Worm (Caenorhabditis elegans): ENCODE results near the gene flor-1.
A peak's percentile ranks its signal among the peaks of the same experiment; 100 is the strongest.

DNA sequence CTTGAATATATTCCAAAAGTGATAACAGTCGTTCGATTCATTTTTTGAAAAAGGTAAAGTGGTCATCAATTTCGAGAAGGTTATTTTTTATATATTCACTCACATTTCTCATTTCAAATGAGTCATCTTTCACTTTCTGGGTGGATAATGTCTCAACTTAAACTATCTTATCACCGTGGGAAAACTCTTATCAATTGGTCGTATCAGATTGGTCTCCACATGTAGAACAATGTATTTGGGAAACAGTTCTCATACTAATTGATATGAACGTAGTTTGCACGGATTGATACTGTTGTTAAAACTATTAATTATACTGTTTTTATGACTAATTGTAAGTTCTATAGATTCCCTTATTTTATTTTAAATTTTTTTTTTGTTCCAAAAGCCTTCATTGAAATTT is 14.4 kb upstream of the flor-1 start:
- TF ChIP-seq jun-1 (tag; optimal IDR thresholded peaks at IDR 0.05): no peak
- TF ChIP-seq eor-1 (tag; optimal IDR thresholded peaks at IDR 0.05): no peak
- no peak for TF ChIP-seq skn-1 (tag; optimal IDR thresholded peaks at IDR 0.05)
- TF ChIP-seq elt-3 (tag; optimal IDR thresholded peaks at IDR 0.05): no peak
- peak; percentile 62 for TF ChIP-seq elt-2 (tag; optimal IDR thresholded peaks at IDR 0.05)
- TF ChIP-seq snpc-4 (tag; optimal IDR thresholded peaks at IDR 0.05): no peak
- no peak for TF ChIP-seq nhr-76 (tag; optimal IDR thresholded peaks at IDR 0.05)
- no peak for TF ChIP-seq mdl-1 (tag; optimal IDR thresholded peaks at IDR 0.05)
- no peak for TF ChIP-seq tbx-2 (tag; optimal IDR thresholded peaks at IDR 0.05)
- no peak for TF ChIP-seq ztf-11 (tag; optimal IDR thresholded peaks at IDR 0.05)
- no peak for TF ChIP-seq aly-2 (tag; optimal IDR thresholded peaks at IDR 0.05)
- no peak for TF ChIP-seq nhr-237 (tag; optimal IDR thresholded peaks at IDR 0.05)

Measured in whole organism, L3 larva.